Fruit fly (Drosophila melanogaster) whole organism: ENCODE results near the gene Tig.

Source experiments
- CG8478 ChIP-seq: fragments of >200 bp; optimal IDR thresholded peaks from 2 replicates; lab custom pipeline; 2018; ENCODE audit warnings: inconsistent platforms
- Dll ChIP-seq: fragments of >200 bp; optimal IDR thresholded peaks from 2 replicates; lab custom pipeline; 2017
- EcR ChIP-seq, 2 experiments: fragments of >200 bp; optimal IDR thresholded peaks; 2 replicates each; lab custom pipeline; 2017; ENCODE audit warnings: missing biosample characterization in 2 of 2, missing genetic modification characterization in 2 of 2, missing genetic modification reagents in 2 of 2
- pan ChIP-seq: fragments of >200 bp; optimal IDR thresholded peaks from 2 replicates; lab custom pipeline; 2017
- usp ChIP-seq: fragments of >200 bp; optimal IDR thresholded peaks from 2 replicates; lab custom pipeline; 2017; ENCODE audit warnings: missing biosample characterization, missing genetic modification characterization, mixed read lengths

dm6 chr2L:6423148-6423547, at the start of gene Tig:
- TF ChIP-seq CG8478 (lab: Kevin White, UChicago), result no peak
- no peak for TF ChIP-seq Dll (lab: Kevin White, UChicago)
- no peak for TF ChIP-seq pan (lab: Kevin White, UChicago)
- TF ChIP-seq EcR (GFP tag; optimal IDR thresholded peaks at IDR 0.05; lab: Kevin White, UChicago), result no peak
- TF ChIP-seq usp, result no peak
